Worm (Caenorhabditis elegans) whole organism, young adult: ENCODE data around the gene F53F4.7.
A peak's percentile ranks its signal among the peaks of the same experiment; 100 is the strongest.

ENCODE experiments used
- F10E7.11 ChIP-seq: sonication (generic microtip); optimal IDR thresholded peaks from 2 replicates; lab custom pipeline; 2017; ENCODE audit warnings: mild to moderate bottlenecking, missing genetic modification characterization, moderate library complexity, missing compliant biosample characterization
- T07F8.4 ChIP-seq: sonication (generic microtip); optimal IDR thresholded peaks from 2 replicates; lab custom pipeline; 2016; ENCODE audit warnings: mild to moderate bottlenecking, missing genetic modification characterization, moderate library complexity, missing compliant biosample characterization
- Y53G8AR.9 ChIP-seq: fragments of 200-800 bp; sonication (Bioruptor generic); conservative IDR thresholded peaks from 2 replicates; pipeline ENCODE4 v1.3.6; 2022; ENCODE audit warnings: missing genetic modification reagents, missing genetic modification characterization, missing compliant biosample characterization
- ZK185.1 ChIP-seq: sonication (generic microtip); optimal IDR thresholded peaks from 2 replicates; lab custom pipeline; 2016; ENCODE audit warnings: mild to moderate bottlenecking, missing genetic modification characterization, missing compliant biosample characterization; ENCODE audit not compliant: poor library complexity, severe bottlenecking
- ama-1 ChIP-seq, 3 experiments: fragments of 150-350 bp in 1 of 3; sonication (generic microtip) in 2 of 3; optimal IDR thresholded peaks; 2 replicates each; lab custom pipeline; 2014 to 2018; ENCODE audit warnings: missing biosample characterization in 2 of 3, missing genetic modification characterization in 2 of 3, missing genetic modification reagents in 2 of 3
- aptf-2 ChIP-seq: fragments of 200-800 bp; sonication (Bioruptor generic); conservative IDR thresholded peaks from 2 replicates; pipeline ENCODE4 v1.3.6; 2022; ENCODE audit warnings: missing genetic modification reagents, missing genetic modification characterization, missing compliant biosample characterization
- attf-3 ChIP-seq: fragments of 200-800 bp; sonication (Bioruptor generic); conservative IDR thresholded peaks from 2 replicates; pipeline ENCODE4 v1.3.6; 2022; ENCODE audit warnings: missing genetic modification reagents, missing genetic modification characterization, missing compliant biosample characterization
- attf-6 ChIP-seq: fragments of 200-800 bp; sonication (Bioruptor generic); IDR thresholded peaks from 2 replicates; pipeline ENCODE4 v1.3.6; 2022; ENCODE audit warnings: missing genetic modification reagents, missing genetic modification characterization, missing compliant biosample characterization
- bed-2 ChIP-seq: fragments of 200-800 bp; sonication (Bioruptor generic); IDR thresholded peaks from 2 replicates; pipeline ENCODE4 v1.3.6; 2022; ENCODE audit warnings: missing genetic modification reagents, missing genetic modification characterization, missing compliant biosample characterization
- cebp-1 ChIP-seq, 2 experiments: fragments of 200-800 bp in 1 of 2; sonication (Bioruptor generic) in 1 of 2; sonication (generic microtip) in 1 of 2; IDR thresholded peaks in 1 of 2; optimal IDR thresholded peaks in 1 of 2; 2 replicates each; pipeline versions ENCODE4 v1.3.6 to Lab custom; 2017 to 2022; ENCODE audit warnings: missing compliant biosample characterization in 2 of 2, missing genetic modification characterization in 2 of 2, mild to moderate bottlenecking in 1 of 2, missing genetic modification reagents in 1 of 2, moderate library complexity in 1 of 2
- ceh-100 ChIP-seq: fragments of 200-800 bp; sonication (Bioruptor generic); IDR thresholded peaks from 2 replicates; pipeline ENCODE4 v1.3.6; 2022; ENCODE audit warnings: missing genetic modification reagents, missing genetic modification characterization, missing compliant biosample characterization
- chd-7 ChIP-seq: sonication (generic microtip); optimal IDR thresholded peaks from 2 replicates; lab custom pipeline; 2016; ENCODE audit warnings: mild to moderate bottlenecking, missing genetic modification characterization, moderate library complexity, missing compliant biosample characterization
- ekl-4 ChIP-seq: fragments of 200-800 bp; sonication (Bioruptor generic); IDR thresholded peaks from 2 replicates; pipeline ENCODE4 v1.3.6; 2022; ENCODE audit warnings: missing genetic modification reagents, missing genetic modification characterization, missing compliant biosample characterization
- gei-17 ChIP-seq: fragments of 200-800 bp; sonication (Bioruptor generic); optimal IDR thresholded peaks from 2 replicates; lab custom pipeline; 2018; ENCODE audit warnings: mild to moderate bottlenecking, missing genetic modification characterization, missing compliant biosample characterization
- hsf-1 ChIP-seq: fragments of 200-800 bp; sonication (Bioruptor generic); IDR thresholded peaks from 2 replicates; pipeline ENCODE4 v1.3.6; 2022; ENCODE audit warnings: missing genetic modification reagents, missing genetic modification characterization, missing compliant biosample characterization
- lir-1 ChIP-seq: fragments of 200-800 bp; sonication (Bioruptor generic); conservative IDR thresholded peaks from 2 replicates; pipeline ENCODE4 v1.3.6; 2022; ENCODE audit warnings: missing genetic modification reagents, missing genetic modification characterization, missing compliant biosample characterization
- lsl-1 ChIP-seq: fragments of 200-800 bp; sonication (Bioruptor generic); optimal IDR thresholded peaks from 2 replicates; lab custom pipeline; 2018; ENCODE audit warnings: mild to moderate bottlenecking, missing genetic modification characterization, moderate library complexity, missing compliant biosample characterization
- lsy-27 ChIP-seq: sonication (generic microtip); optimal IDR thresholded peaks from 2 replicates; lab custom pipeline; 2017; ENCODE audit warnings: missing genetic modification characterization, mild to moderate bottlenecking, missing compliant biosample characterization, antibody characterized with exemption, missing genotype, borderline replicate concordance; ENCODE audit not compliant: insufficient read depth
- madf-3 ChIP-seq: fragments of 200-800 bp; sonication (Bioruptor generic); IDR thresholded peaks from 2 replicates; pipeline ENCODE4 v1.3.6; 2022; ENCODE audit warnings: missing genetic modification reagents, missing genetic modification characterization, missing compliant biosample characterization
- madf-6 ChIP-seq: fragments of 200-800 bp; sonication (Bioruptor generic); IDR thresholded peaks from 2 replicates; pipeline ENCODE4 v1.3.6; 2022; ENCODE audit warnings: missing genetic modification reagents, missing genetic modification characterization, missing compliant biosample characterization
- nfyb-1 ChIP-seq: fragments of 200-800 bp; sonication (Bioruptor generic); IDR thresholded peaks from 2 replicates; pipeline ENCODE4 v1.3.6; 2022; ENCODE audit warnings: missing genetic modification reagents, missing genetic modification characterization, missing compliant biosample characterization
- nhr-120 ChIP-seq: fragments of 200-800 bp; sonication (Bioruptor generic); IDR thresholded peaks from 2 replicates; pipeline ENCODE4 v1.3.6; 2022; ENCODE audit warnings: missing genetic modification characterization, missing compliant biosample characterization
- nhr-80 ChIP-seq: sonication (generic microtip); optimal IDR thresholded peaks from 2 replicates; lab custom pipeline; 2016; ENCODE audit warnings: missing genetic modification characterization, missing compliant biosample characterization
- rpc-1 ChIP-seq, 2 experiments: fragments of 150-350 bp in 1 of 2; sonication (generic microtip) in 1 of 2; optimal IDR thresholded peaks; 2 replicates each; lab custom pipeline; 2014 to 2018; ENCODE audit warnings: missing biosample characterization in 1 of 2, missing genetic modification characterization in 1 of 2, missing genetic modification reagents in 1 of 2, missing genotype in 1 of 2
- snpc-1.3 ChIP-seq: sonication (generic microtip); optimal IDR thresholded peaks from 2 replicates; lab custom pipeline; 2017; ENCODE audit warnings: missing genetic modification characterization, mild to moderate bottlenecking, missing compliant biosample characterization, antibody characterized with exemption, moderate library complexity, missing genotype, missing genetic modification reagents; ENCODE audit not compliant: insufficient read depth
- somi-1 ChIP-seq: fragments of 200-800 bp; sonication (Bioruptor generic); optimal IDR thresholded peaks from 2 replicates; lab custom pipeline; 2018; ENCODE audit warnings: mild to moderate bottlenecking, missing genetic modification characterization, missing compliant biosample characterization
- tbx-9 ChIP-seq: sonication (generic microtip); optimal IDR thresholded peaks from 2 replicates; lab custom pipeline; 2016; ENCODE audit warnings: borderline replicate concordance, missing genetic modification characterization, inconsistent platforms, missing compliant biosample characterization
- tlf-1 ChIP-seq: fragments of 200-800 bp; sonication (Bioruptor generic); optimal IDR thresholded peaks from 2 replicates; lab custom pipeline; 2018; ENCODE audit warnings: mild to moderate bottlenecking, missing genetic modification characterization, missing compliant biosample characterization
- zim-3 ChIP-seq: sonication (generic microtip); optimal IDR thresholded peaks from 2 replicates; lab custom pipeline; 2017; ENCODE audit warnings: mild to moderate bottlenecking, missing genetic modification characterization, moderate library complexity, missing compliant biosample characterization
- ztf-18 ChIP-seq: sonication (generic microtip); optimal IDR thresholded peaks from 2 replicates; lab custom pipeline; 2016; ENCODE audit warnings: missing genotype, mild to moderate bottlenecking, missing genetic modification characterization, missing compliant biosample characterization
- ztf-25 ChIP-seq: fragments of 200-800 bp; sonication (Bioruptor generic); IDR thresholded peaks from 2 replicates; pipeline ENCODE4 v1.3.6; 2022; ENCODE audit warnings: missing genetic modification reagents, missing genetic modification characterization, missing compliant biosample characterization
- ztf-26 ChIP-seq: sonication (generic microtip); optimal IDR thresholded peaks from 2 replicates; lab custom pipeline; 2017; ENCODE audit warnings: missing genetic modification characterization, missing compliant biosample characterization
- ztf-3 ChIP-seq: fragments of 200-800 bp; sonication (Bioruptor generic); optimal IDR thresholded peaks from 2 replicates; lab custom pipeline; 2018; ENCODE audit warnings: mild to moderate bottlenecking, missing genetic modification characterization, missing compliant biosample characterization

F53F4.7 gene

DNA sequence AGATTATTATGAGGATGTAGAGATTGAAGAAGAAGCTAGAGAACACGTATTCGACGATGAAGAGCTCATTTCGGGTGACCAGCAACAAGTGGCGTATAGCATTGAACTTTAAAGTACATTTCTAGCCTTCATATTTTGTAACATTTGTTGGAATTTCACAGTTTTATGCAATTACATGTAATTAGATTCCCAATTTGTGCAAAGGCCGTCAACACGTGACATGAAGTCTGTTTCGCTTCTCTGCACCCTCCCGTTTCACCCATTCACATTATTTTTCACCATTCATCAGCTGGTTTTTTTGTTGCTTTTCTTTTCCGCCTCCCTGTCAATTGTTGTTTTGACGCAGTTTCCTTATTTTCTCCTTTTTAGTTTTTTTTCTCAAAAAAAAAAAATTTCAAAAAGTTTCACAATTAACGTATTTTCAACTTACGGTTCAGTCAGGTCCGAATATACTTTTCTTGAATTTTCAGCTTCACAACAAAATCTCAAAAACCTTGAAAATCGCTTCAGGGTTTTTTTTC is 13.4 kb upstream of the F53F4.7 start, which contains the start of gene sde-2:
Gene sde-2 (plus strand): TSS at position 471 of the 521 bp plus-strand sequence.
- no peak for TF ChIP-seq lsy-27
- TF ChIP-seq cebp-1 (GFP tag; IDR thresholded peaks at IDR 0.05; lab: Robert Waterston, UW) = no peak
- peak; percentile 7 for TF ChIP-seq cebp-1 (tag; optimal IDR thresholded peaks at IDR 0.05; lab: Kevin White, UChicago)

DNA sequence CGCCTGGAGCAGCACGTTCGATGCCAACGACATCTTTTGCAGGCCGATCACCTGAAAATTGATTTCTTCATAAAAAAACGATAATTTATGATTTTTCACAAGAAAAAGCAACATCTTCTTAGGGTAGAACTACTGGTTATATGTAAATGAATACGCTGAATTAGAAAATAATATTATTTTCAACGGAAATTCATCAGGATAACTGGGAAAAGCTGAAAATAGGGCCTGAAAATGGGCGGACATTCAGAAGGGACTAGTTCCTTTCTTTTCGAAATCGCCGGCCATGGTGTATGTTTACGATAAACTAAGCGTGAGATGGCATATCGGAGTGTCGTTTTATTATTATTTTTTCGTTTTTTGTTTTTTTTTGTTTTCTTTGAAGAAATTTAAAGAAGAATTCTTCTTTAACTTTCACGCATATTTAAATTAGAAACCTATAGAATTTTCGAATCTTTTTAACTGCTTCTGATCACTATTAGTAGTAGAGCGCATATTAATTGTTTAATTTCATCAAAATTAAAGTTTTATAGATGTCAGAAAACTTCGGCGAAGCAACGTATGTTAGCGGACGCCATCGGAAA is 11.8 kb upstream of the F53F4.7 start, which contains the start of the genes nduv-2 and F53F4.12:
Gene nduv-2 (minus strand): TSS at position 51 of the 581 bp plus-strand sequence.
Gene F53F4.12 (plus strand): TSS at position 531 of the 581 bp plus-strand sequence.
- no peak for TF ChIP-seq ztf-25
- peak; percentile 88 for TF ChIP-seq attf-3 (GFP tag; lab: Robert Waterston, UW)

DNA sequence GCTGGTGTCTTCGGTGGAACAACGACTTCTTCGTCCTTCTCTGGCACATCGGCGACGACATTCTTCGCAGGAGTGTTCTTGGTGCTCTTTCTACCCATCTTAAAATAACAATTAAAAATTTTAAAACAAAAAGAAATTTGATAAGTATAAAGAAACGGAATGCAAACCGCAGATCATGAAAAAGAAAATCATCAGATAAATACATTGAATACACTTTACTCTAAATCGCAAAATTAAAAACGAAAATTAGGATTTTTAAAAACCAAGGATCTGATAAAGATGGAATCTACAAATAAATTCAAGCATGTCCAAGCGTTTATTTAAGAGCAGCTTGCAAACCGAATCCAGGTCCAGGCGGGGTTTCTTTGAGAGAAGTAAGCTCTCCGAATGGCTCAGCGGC is 10.7 kb upstream of the F53F4.7 start, which contains the start of gene F53F4.11:
Gene F53F4.11 (minus strand): TSS at position 101 of the 400 bp plus-strand sequence.
- TF ChIP-seq madf-6 (GFP tag; lab: Robert Waterston, UW) (peak; percentile 50), hsf-1 (GFP tag; lab: Robert Waterston, UW) (peak; percentile 49; the same call in 1 of the 2 replicates), ceh-100 (GFP tag; lab: Robert Waterston, UW) (0 out of 2 replicates have a peak, but pooled peaks have one; percentile 24), attf-6 (GFP tag; lab: Robert Waterston, UW) (0 out of 2 replicates have a peak, but pooled peaks have one; percentile 34), nfyb-1 (GFP tag; lab: Robert Waterston, UW) (no peak), tlf-1 (GFP tag; lab: Kevin White, UChicago) (peak; percentile 18), T07F8.4 (tag; lab: Kevin White, UChicago) (no peak), lsl-1 (GFP tag; lab: Kevin White, UChicago) (peak; percentile 8), chd-7 (tag; lab: Kevin White, UChicago) (peak; percentile 2), madf-3 (GFP tag; lab: Robert Waterston, UW) (0 out of 2 replicates have a peak, but pooled peaks have one; percentile 73)
- TF ChIP-seq, all 124 proteins: peak for 8

DNA sequence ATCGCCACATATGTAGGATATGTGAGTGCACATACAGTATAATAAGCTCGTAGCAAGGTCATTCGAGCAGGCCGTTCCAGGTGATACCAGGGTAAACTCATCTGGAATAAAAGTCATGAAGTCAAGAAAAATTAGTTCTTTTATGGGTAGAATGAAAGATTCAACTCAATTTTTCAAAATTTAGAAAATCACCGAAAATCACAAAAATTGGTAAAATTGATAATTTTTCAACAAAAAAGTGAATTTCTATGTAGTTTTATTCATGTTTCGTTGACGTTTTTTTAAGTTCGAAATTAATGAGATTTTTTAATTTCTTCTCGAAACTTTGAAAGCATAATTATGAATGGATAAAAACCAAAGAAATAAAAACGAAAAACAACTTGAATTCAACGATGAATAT is 8.0 kb upstream of the F53F4.7 start, which contains the start of gene F53F4.16:
Gene F53F4.16 (minus strand): TSS at position 101 of the 400 bp plus-strand sequence.
- TF ChIP-seq Y53G8AR.9 = no peak
- TF ChIP-seq ztf-26 (tag; lab: Kevin White, UChicago) = no peak
- no peak for TF ChIP-seq ama-1 (optimal IDR thresholded peaks at IDR 0.05; lab: Kevin White, UChicago)
- no peak for TF ChIP-seq ama-1 (GFP tag; optimal IDR thresholded peaks at IDR 0.05; lab: Kevin White, UChicago)
- TF ChIP-seq madf-6 (GFP tag; lab: Robert Waterston, UW) = no peak
- TF ChIP-seq madf-3 (GFP tag; lab: Robert Waterston, UW) = no peak
- TF ChIP-seq, all 124 proteins: peak for 0

DNA sequence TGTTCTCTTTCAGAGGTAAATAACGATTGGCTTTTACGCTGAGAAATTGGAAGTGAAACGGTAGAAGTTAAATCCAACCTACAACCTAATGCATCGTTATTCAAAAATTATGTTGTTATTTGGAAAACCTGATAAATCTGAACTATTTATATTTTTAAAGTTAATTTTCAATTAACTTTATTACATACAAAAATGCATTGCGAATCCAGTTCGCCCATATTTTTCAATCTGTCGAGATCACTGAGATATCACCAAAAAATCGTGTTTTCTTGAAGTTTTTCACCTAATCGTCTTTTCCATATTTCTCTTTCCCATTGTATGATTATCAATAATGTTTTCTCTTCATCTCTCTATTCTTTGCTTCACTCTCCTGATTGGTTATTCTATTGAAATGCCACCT is 6.9 kb upstream of the F53F4.7 start, which contains the start of gene F53F4.15:
Gene F53F4.15 (plus strand): TSS at position 301 of the 400 bp plus-strand sequence.
- TF ChIP-seq attf-3 (GFP tag; lab: Robert Waterston, UW) = no peak

DNA sequence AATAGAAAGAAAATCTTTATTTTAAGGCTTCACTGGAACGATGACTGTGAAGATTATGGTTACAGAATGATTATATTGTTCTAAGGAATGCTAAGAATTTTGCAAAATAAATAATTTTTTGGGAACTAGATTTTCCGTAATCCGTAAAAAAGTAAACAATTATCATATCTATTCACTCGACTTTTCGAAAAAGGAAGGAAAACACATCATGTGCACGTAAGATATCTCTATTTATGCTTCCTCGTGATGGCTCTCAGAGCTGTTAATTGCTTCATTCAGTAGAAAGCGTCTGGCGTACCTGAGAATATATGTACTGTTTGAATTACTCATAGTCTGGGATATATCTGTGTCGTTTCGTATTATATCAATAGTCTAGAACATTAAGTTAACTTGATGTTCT is 6.0 kb upstream of the F53F4.7 start, which contains the start of gene srd-11:
Gene srd-11 (minus strand): TSS at position 101 of the 400 bp plus-strand sequence.
- TF ChIP-seq aptf-2 (GFP tag; lab: Robert Waterston, UW) (no peak), lir-1 (GFP tag; lab: Robert Waterston, UW) (no peak), ceh-100 (GFP tag; lab: Robert Waterston, UW) (no peak), ZK185.1 (tag; lab: Kevin White, UChicago) (no peak)

DNA sequence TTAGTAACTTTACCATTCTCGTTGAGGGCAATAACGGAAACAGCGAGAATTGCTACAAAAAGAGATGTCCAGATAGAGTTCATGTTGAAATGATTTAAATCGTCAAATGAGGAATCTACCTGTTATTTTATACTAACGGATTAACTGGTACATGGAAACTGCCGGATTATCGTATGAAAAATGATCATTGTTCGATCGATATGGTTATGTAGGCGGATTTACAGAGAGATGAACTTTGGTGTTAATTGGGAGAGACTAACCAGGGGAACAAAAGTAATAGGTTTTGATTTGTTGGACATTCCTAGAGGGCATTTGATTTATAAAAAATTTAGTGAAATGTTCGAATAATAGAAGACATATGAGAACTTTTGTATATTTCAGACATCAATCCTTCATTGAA is 2.0 kb downstream of the F53F4.7 start, which contains the start of gene spig-9:
Gene spig-9 (minus strand): TSS at position 101 of the 400 bp plus-strand sequence.
- TF ChIP-seq ztf-18 (tag; lab: Kevin White, UChicago) (no peak), ekl-4 (GFP tag; lab: Robert Waterston, UW) (no peak), ZK185.1 (tag; lab: Kevin White, UChicago) (no peak), somi-1 (GFP tag; lab: Kevin White, UChicago) (no peak), tbx-9 (tag; lab: Kevin White, UChicago) (no peak), zim-3 (tag; lab: Kevin White, UChicago) (no peak), gei-17 (GFP tag; lab: Kevin White, UChicago) (no peak), nhr-80 (tag; lab: Kevin White, UChicago) (no peak), snpc-1.3 (no peak), bed-2 (GFP tag; lab: Robert Waterston, UW) (no peak), rpc-1 (optimal IDR thresholded peaks at IDR 0.05; lab: Kevin White, UChicago) (no peak), rpc-1 (tag; optimal IDR thresholded peaks at IDR 0.05; lab: Kevin White, UChicago) (no peak), F10E7.11 (no peak), ztf-3 (no peak), nhr-120 (GFP tag; lab: Robert Waterston, UW) (no peak)
